ENCODE assay signal across 6 worm cellular contexts in genomic region chrIII:7465347-7465746, ce11.
TF ChIP-seq lines count a peak whose summit lies in the region.

Gene fum-1 (plus strand): TSS chrIII:7465605.

TF ChIP-seq in whole organism, L1 larva, 84 proteins besides CTCF, POLR2A, EP300 and RAD21 (continued from another document and continues in another):
- no peak for TF ChIP-seq nhr-84 (tag; optimal IDR thresholded peaks at IDR 0.05; lab: Kevin White, UChicago)
- no peak for TF ChIP-seq egl-13 (tag; optimal IDR thresholded peaks at IDR 0.05; lab: Kevin White, UChicago)
- no peak for TF ChIP-seq nhr-11 (tag; optimal IDR thresholded peaks at IDR 0.05; lab: Kevin White, UChicago)
- TF ChIP-seq unc-62 (GFP tag; optimal IDR thresholded peaks at IDR 0.05; lab: Kevin White, UChicago), result no peak
- no peak for TF ChIP-seq ceh-90 (tag; optimal IDR thresholded peaks at IDR 0.05; lab: Kevin White, UChicago)
- TF ChIP-seq nhr-47 (tag; optimal IDR thresholded peaks at IDR 0.05; lab: Kevin White, UChicago), result peak; percentile 61
- peak; percentile 10 for TF ChIP-seq elt-2 (tag; optimal IDR thresholded peaks at IDR 0.05; lab: Kevin White, UChicago)
- TF ChIP-seq nhr-28 (tag; optimal IDR thresholded peaks at IDR 0.05; lab: Kevin White, UChicago), result no peak
- TF ChIP-seq C04F5.9 (tag; optimal IDR thresholded peaks at IDR 0.05; lab: Kevin White, UChicago), result no peak
- TF ChIP-seq nhr-19 (GFP tag; conservative IDR thresholded peaks at IDR 0.05; lab: Robert Waterston, UW), result peak; percentile 37
- TF ChIP-seq lin-39 (tag; optimal IDR thresholded peaks at IDR 0.05; lab: Kevin White, UChicago), result peak; percentile 8
- TF ChIP-seq fkh-10 (GFP tag; optimal IDR thresholded peaks at IDR 0.05; lab: Kevin White, UChicago), result no peak
- peak; percentile 84 for TF ChIP-seq lin-14 (GFP tag; optimal IDR thresholded peaks at IDR 0.05; lab: Kevin White, UChicago)
- TF ChIP-seq tbx-2 (tag; optimal IDR thresholded peaks at IDR 0.05; lab: Kevin White, UChicago), result peak; percentile 32
- peak; percentile 28 to 69 for TF ChIP-seq lin-35 (GFP tag; optimal IDR thresholded peaks at IDR 0.05; lab: Kevin White, UChicago)
- no peak for TF ChIP-seq unc-30 (tag; optimal IDR thresholded peaks at IDR 0.05; lab: Kevin White, UChicago)
- TF ChIP-seq nhr-12 (tag; optimal IDR thresholded peaks at IDR 0.05; lab: Kevin White, UChicago), result no peak
- TF ChIP-seq C16A3.4 (tag; optimal IDR thresholded peaks at IDR 0.05; lab: Kevin White, UChicago), result peak; percentile 48
- TF ChIP-seq unc-98 (GFP tag; IDR thresholded peaks at IDR 0.05; lab: Robert Waterston, UW), result no peak
- TF ChIP-seq Y116A8C.19 (tag; optimal IDR thresholded peaks at IDR 0.05; lab: Kevin White, UChicago; ENCODE audit: borderline replicate concordance), result no peak
- peak; percentile 53 for TF ChIP-seq nhr-77 (tag; optimal IDR thresholded peaks at IDR 0.05; lab: Kevin White, UChicago)
- TF ChIP-seq efl-3 (GFP tag; optimal IDR thresholded peaks at IDR 0.05; lab: Kevin White, UChicago), result no peak

TF ChIP-seq in whole organism, L2 larva, 48 proteins besides CTCF, POLR2A, EP300 and RAD21 (continued from another document and continues in another):
- no peak for TF ChIP-seq skn-1 (tag; optimal IDR thresholded peaks at IDR 0.05; lab: Kevin White, UChicago)
- peak in 1 of 2 experiments; percentile 69 for TF ChIP-seq lsy-2 (tag; optimal IDR thresholded peaks at IDR 0.05; lab: Kevin White, UChicago)
- no peak for TF ChIP-seq lin-39 (tag; optimal IDR thresholded peaks at IDR 0.05; lab: Kevin White, UChicago)
- peak; percentile 63 for TF ChIP-seq nhr-129 (tag; optimal IDR thresholded peaks at IDR 0.05; lab: Kevin White, UChicago)
- TF ChIP-seq ama-1 (optimal IDR thresholded peaks at IDR 0.05; lab: Kevin White, UChicago), result peak; percentile 41
- peak; percentile 41 for TF ChIP-seq ztf-4 (tag; optimal IDR thresholded peaks at IDR 0.05; lab: Kevin White, UChicago)
- TF ChIP-seq sma-3 (GFP tag; optimal IDR thresholded peaks at IDR 0.05; lab: Kevin White, UChicago), result peak; percentile 56
- no peak for TF ChIP-seq nhr-12 (tag; optimal IDR thresholded peaks at IDR 0.05; lab: Kevin White, UChicago)
- no peak for TF ChIP-seq R02D3.7 (tag; optimal IDR thresholded peaks at IDR 0.05; lab: Kevin White, UChicago)
- peak; percentile 7 for TF ChIP-seq blmp-1 (tag; optimal IDR thresholded peaks at IDR 0.05; lab: Kevin White, UChicago; ENCODE audit: insufficient read depth)
- no peak for TF ChIP-seq unc-39 (tag; optimal IDR thresholded peaks at IDR 0.05; lab: Kevin White, UChicago)
- peak; percentile 2 for TF ChIP-seq lin-11 (tag; optimal IDR thresholded peaks at IDR 0.05; lab: Kevin White, UChicago)
- TF ChIP-seq nhr-23 (tag; optimal IDR thresholded peaks at IDR 0.05; lab: Kevin White, UChicago), result no peak
- TF ChIP-seq nhr-21 (tag; optimal IDR thresholded peaks at IDR 0.05; lab: Kevin White, UChicago), result peak; percentile 22
- no peak for TF ChIP-seq mab-5 (tag; optimal IDR thresholded peaks at IDR 0.05; lab: Kevin White, UChicago)
- TF ChIP-seq mdl-1 (tag; optimal IDR thresholded peaks at IDR 0.05; lab: Kevin White, UChicago), result peak in 1 of 2 experiments; percentile 63
- no peak for TF ChIP-seq dmd-4 (tag; optimal IDR thresholded peaks at IDR 0.05; lab: Kevin White, UChicago)
- no peak for TF ChIP-seq ceh-82 (tag; optimal IDR thresholded peaks at IDR 0.05; lab: Kevin White, UChicago)
- peak; percentile 64 for TF ChIP-seq C34F6.9 (tag; optimal IDR thresholded peaks at IDR 0.05; lab: Kevin White, UChicago)
- peak; percentile 12 for TF ChIP-seq snpc-4 (tag; optimal IDR thresholded peaks at IDR 0.05; lab: Kevin White, UChicago)
- TF ChIP-seq fos-1 (tag; optimal IDR thresholded peaks at IDR 0.05; lab: Kevin White, UChicago), result peak; percentile 54
- TF ChIP-seq alr-1 (tag; optimal IDR thresholded peaks at IDR 0.05; lab: Kevin White, UChicago), result no peak
- no peak for TF ChIP-seq egl-27 (tag; optimal IDR thresholded peaks at IDR 0.05; lab: Kevin White, UChicago)

TF ChIP-seq in whole organism, L3 larva, 47 proteins besides CTCF, POLR2A, EP300 and RAD21 (continued from another document and continues in another):
- TF ChIP-seq skn-1 (tag; optimal IDR thresholded peaks at IDR 0.05; lab: Kevin White, UChicago), result no peak
- no peak for TF ChIP-seq ztf-4 (tag; optimal IDR thresholded peaks at IDR 0.05; lab: Kevin White, UChicago)
- TF ChIP-seq zag-1 (tag; optimal IDR thresholded peaks at IDR 0.05; lab: Kevin White, UChicago), result no peak
- peak; percentile 48 for TF ChIP-seq nhr-43 (tag; optimal IDR thresholded peaks at IDR 0.05; lab: Kevin White, UChicago; ENCODE audit: poor library complexity, severe bottlenecking)
- TF ChIP-seq hmg-11 (tag; optimal IDR thresholded peaks at IDR 0.05; lab: Kevin White, UChicago), result peak; percentile 21
- TF ChIP-seq nhr-76 (tag; optimal IDR thresholded peaks at IDR 0.05; lab: Kevin White, UChicago), result no peak
- no peak for TF ChIP-seq mdl-1 (tag; optimal IDR thresholded peaks at IDR 0.05; lab: Kevin White, UChicago)
- no peak for TF ChIP-seq elt-3 (tag; optimal IDR thresholded peaks at IDR 0.05; lab: Kevin White, UChicago)
- peak; percentile 50 for TF ChIP-seq nfya-1 (tag; optimal IDR thresholded peaks at IDR 0.05; lab: Kevin White, UChicago; ENCODE audit: insufficient read depth)
- TF ChIP-seq jun-1 (tag; optimal IDR thresholded peaks at IDR 0.05; lab: Kevin White, UChicago), result no peak
- no peak for TF ChIP-seq tbx-2 (tag; optimal IDR thresholded peaks at IDR 0.05; lab: Kevin White, UChicago)
- TF ChIP-seq fkh-10 (GFP tag; optimal IDR thresholded peaks at IDR 0.05; lab: Kevin White, UChicago), result no peak
- no peak for TF ChIP-seq R02D3.7 (tag; optimal IDR thresholded peaks at IDR 0.05; lab: Kevin White, UChicago)
- TF ChIP-seq fos-1 (tag; optimal IDR thresholded peaks at IDR 0.05; lab: Kevin White, UChicago), result no peak
- no peak for TF ChIP-seq ceh-9 (tag; optimal IDR thresholded peaks at IDR 0.05; lab: Kevin White, UChicago)
- peak; percentile 79 for TF ChIP-seq pha-4 (tag; optimal IDR thresholded peaks at IDR 0.05; lab: Kevin White, UChicago)
- peak; percentile 45 for TF ChIP-seq elt-2 (tag; optimal IDR thresholded peaks at IDR 0.05; lab: Kevin White, UChicago)
- TF ChIP-seq eor-1 (tag; optimal IDR thresholded peaks at IDR 0.05; lab: Kevin White, UChicago), result no peak
- TF ChIP-seq nhr-28 (tag; optimal IDR thresholded peaks at IDR 0.05; lab: Kevin White, UChicago), result no peak
- no peak for TF ChIP-seq ztf-11 (tag; optimal IDR thresholded peaks at IDR 0.05; lab: Kevin White, UChicago)
- TF ChIP-seq lsy-12 (tag; optimal IDR thresholded peaks at IDR 0.05; lab: Kevin White, UChicago), result peak; percentile 46
- TF ChIP-seq nhr-77 (tag; optimal IDR thresholded peaks at IDR 0.05; lab: Kevin White, UChicago), result no peak
- TF ChIP-seq ceh-16 (tag; optimal IDR thresholded peaks at IDR 0.05; lab: Kevin White, UChicago), result no peak
- no peak for TF ChIP-seq pqm-1 (tag; optimal IDR thresholded peaks at IDR 0.05; lab: Kevin White, UChicago)

TF ChIP-seq in whole organism, L4 larva, 104 proteins besides CTCF, POLR2A, EP300 and RAD21 (continued from another document and continues in another):
- TF ChIP-seq spr-3 (GFP tag; optimal IDR thresholded peaks at IDR 0.05; lab: Kevin White, UChicago) (peak; percentile 31), lin-13 (GFP tag; optimal IDR thresholded peaks at IDR 0.05; lab: Kevin White, UChicago) (peak; percentile 30), daf-8 (GFP tag; IDR thresholded peaks at IDR 0.05; lab: Robert Waterston, UW) (no peak), hlh-11 (tag; optimal IDR thresholded peaks at IDR 0.05; lab: Kevin White, UChicago) (peak; percentile 43), madf-9 (GFP tag; conservative IDR thresholded peaks at IDR 0.05; lab: Robert Waterston, UW) (0 out of 2 replicates have a peak, but pooled peaks have one; percentile 19), dpl-1 (GFP tag; optimal IDR thresholded peaks at IDR 0.05; lab: Kevin White, UChicago) (peak; percentile 49), ZK546.5 (tag; optimal IDR thresholded peaks at IDR 0.05; lab: Kevin White, UChicago) (no peak), nhr-25 (tag; optimal IDR thresholded peaks at IDR 0.05; lab: Kevin White, UChicago; ENCODE audit: borderline replicate concordance, insufficient read depth) (peak; percentile 69), F10B5.3 (tag; optimal IDR thresholded peaks at IDR 0.05; lab: Kevin White, UChicago) (no peak), mxl-2 (GFP tag; conservative IDR thresholded peaks at IDR 0.05; lab: Robert Waterston, UW) (no peak), F37D6.2 (tag; optimal IDR thresholded peaks at IDR 0.05; lab: Kevin White, UChicago) (no peak), nhr-111 (GFP tag; optimal IDR thresholded peaks at IDR 0.05; lab: Kevin White, UChicago) (no peak), lsy-2 (tag; optimal IDR thresholded peaks at IDR 0.05; lab: Kevin White, UChicago) (peak in 1 of 2 experiments; percentile 82), nhr-6 (tag; optimal IDR thresholded peaks at IDR 0.05; lab: Kevin White, UChicago) (peak; percentile 7), daf-16 (GFP tag; optimal IDR thresholded peaks at IDR 0.05; lab: Kevin White, UChicago) (peak in 1 of 2 experiments; percentile 6), daf-16 (tag; optimal IDR thresholded peaks at IDR 0.05; lab: Kevin White, UChicago) (peak; percentile 31), dmd-8 (GFP tag; IDR thresholded peaks at IDR 0.05; lab: Robert Waterston, UW) (no peak), lin-15B (tag; optimal IDR thresholded peaks at IDR 0.05; lab: Kevin White, UChicago) (no peak), mep-1 (tag; optimal IDR thresholded peaks at IDR 0.05; lab: Kevin White, UChicago) (peak; percentile 62), zfp-3 (GFP tag; conservative IDR thresholded peaks at IDR 0.05; lab: Robert Waterston, UW) (no peak), zip-2 (tag; optimal IDR thresholded peaks at IDR 0.05; lab: Kevin White, UChicago) (no peak), daf-19 (GFP tag; conservative IDR thresholded peaks at IDR 0.05; lab: Robert Waterston, UW) (no peak), ceh-20 (GFP tag; IDR thresholded peaks at IDR 0.05; lab: Robert Waterston, UW) (no peak), php-3 (GFP tag; IDR thresholded peaks at IDR 0.05; lab: Robert Waterston, UW) (no peak)

TF ChIP-seq in whole organism, late embryonic, 69 proteins besides CTCF, POLR2A, EP300 and RAD21 (continued from another document):
- TF ChIP-seq ceh-9 (tag; optimal IDR thresholded peaks at IDR 0.05; lab: Kevin White, UChicago) (no peak), fkh-6 (tag; optimal IDR thresholded peaks at IDR 0.05; lab: Kevin White, UChicago) (no peak), nfya-1 (tag; optimal IDR thresholded peaks at IDR 0.05; lab: Kevin White, UChicago) (peak; percentile 31), pha-4 (tag; optimal IDR thresholded peaks at IDR 0.05; lab: Kevin White, UChicago) (no peak), pag-3 (tag; optimal IDR thresholded peaks at IDR 0.05; lab: Kevin White, UChicago; ENCODE audit: borderline replicate concordance) (no peak), fax-1 (tag; optimal IDR thresholded peaks at IDR 0.05; lab: Kevin White, UChicago) (no peak), elt-4 (tag; optimal IDR thresholded peaks at IDR 0.05; lab: Kevin White, UChicago) (no peak)

TF ChIP-seq in whole organism, young adult, 124 proteins besides CTCF, POLR2A, EP300 and RAD21 (continued from another document):
- TF ChIP-seq lin-54 (GFP tag; optimal IDR thresholded peaks at IDR 0.05; lab: Kevin White, UChicago), result peak; percentile 10
- TF ChIP-seq ztf-22 (GFP tag; optimal IDR thresholded peaks at IDR 0.05; lab: Kevin White, UChicago), result no peak
- peak; percentile 59 for TF ChIP-seq lin-40 (tag; optimal IDR thresholded peaks at IDR 0.05; lab: Kevin White, UChicago)
- TF ChIP-seq attf-5 (GFP tag; optimal IDR thresholded peaks at IDR 0.05; lab: Kevin White, UChicago), result peak; percentile 58
- TF ChIP-seq hmg-1.2 (GFP tag; IDR thresholded peaks at IDR 0.05; lab: Robert Waterston, UW), result peak; percentile 76
- peak; percentile 61 for TF ChIP-seq nhr-80 (tag; optimal IDR thresholded peaks at IDR 0.05; lab: Kevin White, UChicago)
- TF ChIP-seq hlh-12 (tag; optimal IDR thresholded peaks at IDR 0.05; lab: Kevin White, UChicago), result no peak
